Worm (Caenorhabditis elegans) whole organism, L1 larva: ENCODE data around the gene C53C11.2.
A peak's percentile ranks its signal among the peaks of the same experiment; 100 is the strongest.

ENCODE experiments used
- F16B12.6 ChIP-seq: fragments of 150-350 bp; optimal IDR thresholded peaks from 2 replicates; lab custom pipeline; 2014; ENCODE audit warnings: missing biosample characterization, missing genetic modification characterization
- alr-1 ChIP-seq: fragments of 200-800 bp; sonication (Bioruptor generic); optimal IDR thresholded peaks from 2 replicates; lab custom pipeline; 2018; ENCODE audit warnings: borderline replicate concordance, mild to moderate bottlenecking, missing genetic modification characterization, missing compliant biosample characterization
- aly-2 ChIP-seq: fragments of 150-350 bp; optimal IDR thresholded peaks from 2 replicates; lab custom pipeline; 2014; ENCODE audit warnings: missing biosample characterization, missing genetic modification characterization
- ceh-88 ChIP-seq: fragments of 200-800 bp; sonication (Bioruptor generic); IDR thresholded peaks from 2 replicates; pipeline ENCODE4 v1.3.6; 2022; ENCODE audit warnings: missing genetic modification characterization, missing compliant biosample characterization
- dpl-1 ChIP-seq, 3 experiments: fragments of 150-350 bp in 2 of 3; sonication (generic microtip) in 1 of 3; optimal IDR thresholded peaks; 2 replicates each; lab custom pipeline; 2014 to 2017; ENCODE audit warnings: missing biosample characterization in 3 of 3, missing genetic modification characterization in 3 of 3, missing genetic modification reagents in 3 of 3
- dsc-1 ChIP-seq: sonication (generic microtip); optimal IDR thresholded peaks from 2 replicates; lab custom pipeline; 2016; ENCODE audit warnings: mild to moderate bottlenecking, missing genetic modification characterization, missing compliant biosample characterization
- elt-2 ChIP-seq: sonication (generic microtip); optimal IDR thresholded peaks from 2 replicates; lab custom pipeline; 2016; ENCODE audit warnings: missing genetic modification characterization, mild to moderate bottlenecking, inconsistent platforms, missing compliant biosample characterization, missing genetic modification reagents
- elt-3 ChIP-seq, 6 experiments: fragments of 150-350 bp in 1 of 6; sonication (generic microtip); optimal IDR thresholded peaks; 2 replicates each; lab custom pipeline; 2017 to 2018; ENCODE audit warnings: missing biosample characterization in 6 of 6, missing genetic modification characterization in 6 of 6, inconsistent platforms in 1 of 6
- fkh-10 ChIP-seq: sonication (generic microtip); optimal IDR thresholded peaks from 2 replicates; lab custom pipeline; 2017; ENCODE audit warnings: missing biosample characterization, missing genetic modification reagents, missing genetic modification characterization
- fkh-8 ChIP-seq: sonication (generic microtip); optimal IDR thresholded peaks from 2 replicates; lab custom pipeline; 2016; ENCODE audit warnings: mild to moderate bottlenecking, missing genetic modification characterization, missing compliant biosample characterization
- hlh-17 ChIP-seq: fragments of 200-800 bp; sonication (Bioruptor generic); optimal IDR thresholded peaks from 2 replicates; lab custom pipeline; 2018; ENCODE audit warnings: missing genetic modification characterization, mild to moderate bottlenecking, missing compliant biosample characterization, moderate library complexity, borderline replicate concordance
- hpl-2 ChIP-seq: fragments of 150-350 bp; optimal IDR thresholded peaks from 2 replicates; lab custom pipeline; 2014; ENCODE audit warnings: missing biosample characterization, missing genetic modification reagents, missing genetic modification characterization
- jun-1 ChIP-seq: fragments of 150-350 bp; optimal IDR thresholded peaks from 2 replicates; lab custom pipeline; 2014; ENCODE audit warnings: missing biosample characterization, missing genetic modification reagents, missing genetic modification characterization
- lin-35 ChIP-seq, 2 experiments: fragments of 150-350 bp; optimal IDR thresholded peaks; 2 replicates each; lab custom pipeline; 2014; ENCODE audit warnings: missing biosample characterization in 2 of 2, missing genetic modification characterization in 2 of 2, missing genetic modification reagents in 2 of 2
- lir-3 ChIP-seq: sonication (generic microtip); optimal IDR thresholded peaks from 2 replicates; lab custom pipeline; 2016; ENCODE audit warnings: mild to moderate bottlenecking, missing genetic modification characterization, moderate library complexity, missing compliant biosample characterization; ENCODE audit not compliant: poor library complexity
- lsy-2 ChIP-seq, 2 experiments: fragments of 150-350 bp; optimal IDR thresholded peaks; 2 replicates each; lab custom pipeline; 2014; ENCODE audit warnings: missing biosample characterization in 2 of 2, missing genetic modification characterization in 2 of 2
- nhr-12 ChIP-seq: sonication (generic microtip); optimal IDR thresholded peaks from 2 replicates; lab custom pipeline; 2017; ENCODE audit warnings: missing biosample characterization, missing genetic modification characterization
- nhr-19 ChIP-seq: fragments of 200-800 bp; sonication (Bioruptor generic); conservative IDR thresholded peaks from 2 replicates; pipeline ENCODE4 v1.3.6; 2022; ENCODE audit warnings: missing genetic modification characterization, missing compliant biosample characterization
- nhr-20 ChIP-seq: sonication (generic microtip); optimal IDR thresholded peaks from 2 replicates; lab custom pipeline; 2016; ENCODE audit warnings: mild to moderate bottlenecking, missing genetic modification characterization, missing compliant biosample characterization
- nhr-237 ChIP-seq: fragments of 150-350 bp; optimal IDR thresholded peaks from 2 replicates; lab custom pipeline; 2014; ENCODE audit warnings: missing biosample characterization, missing genetic modification characterization
- nhr-71 ChIP-seq: sonication (generic microtip); optimal IDR thresholded peaks from 2 replicates; lab custom pipeline; 2016; ENCODE audit warnings: mild to moderate bottlenecking, missing genetic modification characterization, moderate library complexity, missing compliant biosample characterization
- nhr-77 ChIP-seq: fragments of 150-350 bp; optimal IDR thresholded peaks from 2 replicates; lab custom pipeline; 2014; ENCODE audit warnings: missing biosample characterization, missing genetic modification characterization
- nhr-85 ChIP-seq: sonication (generic microtip); peaks from one replicate; lab custom pipeline; 2016; ENCODE audit warnings: missing genetic modification characterization, inconsistent platforms, missing compliant biosample characterization
- nhr-90 ChIP-seq: sonication (generic microtip); optimal IDR thresholded peaks from 2 replicates; lab custom pipeline; 2016; ENCODE audit warnings: mild to moderate bottlenecking, missing genetic modification characterization, missing compliant biosample characterization; ENCODE audit not compliant: poor library complexity
- pax-3 ChIP-seq: fragments of 200-800 bp; sonication (Bioruptor generic); optimal IDR thresholded peaks from 2 replicates; lab custom pipeline; 2018; ENCODE audit warnings: mild to moderate bottlenecking, missing genetic modification characterization, moderate library complexity, missing compliant biosample characterization
- snpc-4 ChIP-seq: fragments of 150-350 bp; optimal IDR thresholded peaks from 2 replicates; lab custom pipeline; 2014; ENCODE audit warnings: missing biosample characterization, missing genetic modification characterization
- swsn-7 ChIP-seq: sonication (generic microtip); optimal IDR thresholded peaks from 2 replicates; lab custom pipeline; 2016; ENCODE audit warnings: missing genetic modification characterization, missing compliant biosample characterization
- tbx-2 ChIP-seq: sonication (generic microtip); optimal IDR thresholded peaks from 2 replicates; lab custom pipeline; 2016; ENCODE audit warnings: missing genetic modification characterization, missing compliant biosample characterization
- tlp-1 ChIP-seq: fragments of 150-350 bp; optimal IDR thresholded peaks from 2 replicates; lab custom pipeline; 2014; ENCODE audit warnings: missing biosample characterization, missing genetic modification characterization
- unc-62 ChIP-seq: fragments of 150-350 bp; optimal IDR thresholded peaks from 2 replicates; lab custom pipeline; 2014; ENCODE audit warnings: missing biosample characterization, missing genetic modification reagents, missing genetic modification characterization
- vab-15 ChIP-seq: sonication (generic microtip); optimal IDR thresholded peaks from 2 replicates; lab custom pipeline; 2017; ENCODE audit warnings: missing genotype, mild to moderate bottlenecking, missing genetic modification characterization, missing compliant biosample characterization
- zip-4 ChIP-seq: fragments of 200-800 bp; sonication (Bioruptor generic); optimal IDR thresholded peaks from 2 replicates; lab custom pipeline; 2018; ENCODE audit warnings: mild to moderate bottlenecking, missing genetic modification characterization, moderate library complexity, missing compliant biosample characterization
- ztf-11 ChIP-seq, 2 experiments: sonication (generic microtip); optimal IDR thresholded peaks; 2 replicates each; lab custom pipeline; 2016 to 2017; ENCODE audit warnings: missing genetic modification characterization in 2 of 2, missing biosample characterization in 1 of 2, missing compliant biosample characterization in 1 of 2

C53C11.2 gene

ce11 chrX:17336354-17336753 lies at the start of gene C53C11.2:
Gene C53C11.2, plus strand, starts transcription at chrX:17336637.
- peak; percentile 26 for TF ChIP-seq elt-2
- no peak for TF ChIP-seq lin-35 (GFP tag; optimal IDR thresholded peaks at IDR 0.05; lab: Kevin White, UChicago)
- TF ChIP-seq tlp-1 (tag; lab: Kevin White, UChicago) = peak; percentile 36
- TF ChIP-seq, all 84 proteins: peak for 2

- TF ChIP-seq dpl-1 (GFP tag; optimal IDR thresholded peaks at IDR 0.05; lab: Kevin White, UChicago) (no peak), aly-2 (tag; lab: Kevin White, UChicago) (no peak)
These were observed 48.1 kb upstream of the C53C11.2 start for ce11 chrX:17288378-17288777.

ce11 chrX:17294019-17294418 lies 42.4 kb upstream of the C53C11.2 start:
- TF ChIP-seq ceh-88 (GFP tag; lab: Robert Waterston, UW) = no peak
- TF ChIP-seq nhr-90 (tag; lab: Kevin White, UChicago) = no peak
- TF ChIP-seq swsn-7 (tag; lab: Kevin White, UChicago) = no peak
- TF ChIP-seq hpl-2 (GFP tag; lab: Kevin White, UChicago) = no peak
- no peak for TF ChIP-seq fkh-10 (GFP tag; lab: Kevin White, UChicago)
- TF ChIP-seq vab-15 = no peak
- no peak for TF ChIP-seq nhr-20
- no peak for TF ChIP-seq nhr-19 (GFP tag; lab: Robert Waterston, UW)
- no peak for TF ChIP-seq dsc-1 (tag; lab: Kevin White, UChicago)
- no peak for TF ChIP-seq nhr-12 (tag; lab: Kevin White, UChicago)
- no peak for TF ChIP-seq pax-3 (tag; lab: Kevin White, UChicago)
- TF ChIP-seq alr-1 (tag; lab: Kevin White, UChicago) = no peak
- no peak for TF ChIP-seq jun-1 (tag; lab: Kevin White, UChicago)
- TF ChIP-seq nhr-77 = no peak

ce11 chrX:17294728-17295127 lies 41.7 kb upstream of the C53C11.2 start, which contains the start of gene C33E10.8:
Gene C33E10.8, minus strand, starts transcription at chrX:17294828.
- TF ChIP-seq nhr-19 (GFP tag; lab: Robert Waterston, UW) (no peak), swsn-7 (tag; lab: Kevin White, UChicago) (no peak), ceh-88 (GFP tag; lab: Robert Waterston, UW) (no peak), hlh-17 (GFP tag; lab: Kevin White, UChicago) (no peak), elt-2 (no peak), tbx-2 (tag; lab: Kevin White, UChicago) (no peak)

- TF ChIP-seq ztf-11 (tag; optimal IDR thresholded peaks at IDR 0.05; lab: Kevin White, UChicago) (no peak), lsy-2 (tag; optimal IDR thresholded peaks at IDR 0.05; lab: Kevin White, UChicago) (peak; percentile 6 to 88), lin-35 (GFP tag; optimal IDR thresholded peaks at IDR 0.05; lab: Kevin White, UChicago) (peak in 1 of 2 experiments; percentile 5), F16B12.6 (tag; lab: Kevin White, UChicago) (peak; percentile 9), nhr-85 (tag; lab: Kevin White, UChicago) (peak; percentile 0), elt-3 (tag; optimal IDR thresholded peaks at IDR 0.05; lab: Kevin White, UChicago) (no peak), lir-3 (tag; lab: Kevin White, UChicago) (no peak), fkh-8 (tag; lab: Kevin White, UChicago) (no peak)
These were observed 39.0 kb upstream of the C53C11.2 start for ce11 chrX:17297408-17297807.

ce11 chrX:17300735-17301134 lies 35.7 kb upstream of the C53C11.2 start:
- TF ChIP-seq aly-2 (tag; lab: Kevin White, UChicago) = no peak
- no peak for TF ChIP-seq zip-4 (GFP tag; lab: Kevin White, UChicago)
- no peak for TF ChIP-seq nhr-71 (tag; lab: Kevin White, UChicago)
- TF ChIP-seq unc-62 = no peak
- TF ChIP-seq alr-1 (tag; lab: Kevin White, UChicago) = no peak
- TF ChIP-seq nhr-237 = no peak
- peak; percentile 91 for TF ChIP-seq snpc-4 (tag; lab: Kevin White, UChicago)
